Worm (Caenorhabditis elegans): ENCODE measurements around the gene F26G1.11.
A peak's percentile ranks its signal among the peaks of the same experiment; 100 is the strongest.

Gene F26G1.11

DNA sequence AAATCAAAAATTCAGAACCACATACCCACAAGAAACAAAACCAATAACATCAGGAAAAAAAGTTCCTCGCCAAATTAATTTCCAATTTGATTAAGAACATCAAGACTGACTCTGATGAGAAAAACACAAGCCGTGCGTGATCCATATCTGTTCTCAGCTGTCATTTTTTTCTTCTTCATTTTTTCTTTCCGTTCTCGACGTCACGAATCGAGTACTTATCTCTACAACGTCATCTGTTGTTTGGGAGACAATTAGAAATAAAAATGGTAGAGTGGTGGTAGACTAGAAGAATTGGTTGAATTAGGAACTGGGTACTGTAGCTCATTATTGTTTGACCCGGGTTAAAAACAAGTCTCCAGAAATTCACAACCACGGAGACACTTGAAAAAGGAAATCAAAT is 15.9 kb upstream of the F26G1.11 start:
- no peak for TF ChIP-seq unc-130 (GFP tag; optimal IDR thresholded peaks at IDR 0.05)
- peak; percentile 6 for TF ChIP-seq ztf-26 (tag; optimal IDR thresholded peaks at IDR 0.05)

DNA sequence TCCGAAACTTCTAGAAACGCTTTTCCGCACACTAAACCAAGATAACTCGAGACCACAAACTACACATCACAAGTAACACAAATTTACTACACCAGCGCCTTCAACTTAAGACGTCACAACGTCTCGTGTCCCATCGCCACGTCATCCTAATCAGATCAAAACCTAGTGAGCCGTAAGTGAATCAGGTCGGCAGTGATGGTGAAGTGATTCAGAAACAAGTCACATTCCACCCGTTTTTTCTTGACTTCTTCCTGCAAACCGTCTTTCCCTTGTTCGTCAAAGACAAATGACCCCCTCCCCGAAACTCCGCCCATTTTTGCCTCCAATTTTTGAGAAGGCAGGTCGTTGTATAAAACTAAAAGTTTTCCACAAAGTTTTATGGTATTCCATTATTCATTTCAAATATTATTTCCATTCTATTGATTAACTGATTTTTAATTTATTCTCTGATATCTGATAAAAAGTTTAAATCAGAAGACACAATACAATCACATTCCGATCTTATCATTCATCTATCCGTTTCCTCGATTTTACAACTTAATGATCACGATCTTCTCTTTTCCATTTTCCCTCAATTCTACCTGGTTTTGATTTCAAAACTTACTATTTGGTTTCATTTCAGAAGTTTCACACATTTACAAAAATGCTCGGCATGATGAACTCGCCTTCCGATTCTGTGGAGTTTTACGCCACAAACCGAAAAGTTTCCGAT is 14.2 kb upstream of the F26G1.11 start, which contains the start of gene F26G1.2:
F26G1.2 (plus strand) TSS at position 508 of the 712 bp plus-strand sequence.
- no peak for TF ChIP-seq ekl-4 (GFP tag; IDR thresholded peaks at IDR 0.05)
- peak; percentile 11 for TF ChIP-seq ztf-26 (tag; optimal IDR thresholded peaks at IDR 0.05)
- peak; percentile 47; the same call in 1 of the 2 replicates for TF ChIP-seq lin-26 (GFP tag; IDR thresholded peaks at IDR 0.05)

DNA sequence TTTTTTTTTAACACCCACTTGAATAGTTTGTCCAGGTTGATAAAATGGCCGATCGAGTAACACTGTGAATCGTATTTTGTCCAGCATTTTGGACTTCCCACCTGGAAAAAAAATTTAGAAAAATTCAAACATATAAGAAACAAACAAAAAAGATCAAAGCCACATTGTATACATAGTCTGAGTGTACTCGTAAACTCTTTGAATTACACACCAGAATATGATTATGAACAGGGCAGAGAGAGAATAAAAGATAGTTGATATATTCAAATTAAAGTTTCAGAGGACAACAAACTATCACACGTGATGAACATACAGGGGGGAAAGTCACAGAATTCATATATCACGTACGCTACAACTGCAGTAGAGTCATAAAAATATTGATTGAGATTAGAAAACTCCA is 10.7 kb upstream of the F26G1.11 start, which contains the start of gene ttm-2:
ttm-2 (minus strand) TSS at position 101 of the 400 bp plus-strand sequence.
- no peak for TF ChIP-seq efl-1 (GFP tag; optimal IDR thresholded peaks at IDR 0.05)
- no peak for TF ChIP-seq Y67H2A.10 (GFP tag; conservative IDR thresholded peaks at IDR 0.05)
- TF ChIP-seq bed-2 (GFP tag; IDR thresholded peaks at IDR 0.05): no peak
- no peak for TF ChIP-seq sptf-2 (GFP tag; optimal IDR thresholded peaks at IDR 0.05)
- no peak for TF ChIP-seq lin-40 (tag; optimal IDR thresholded peaks at IDR 0.05)
- no peak for TF ChIP-seq ceh-27 (GFP tag; optimal IDR thresholded peaks at IDR 0.05)
- TF ChIP-seq pha-4 (tag; optimal IDR thresholded peaks at IDR 0.05): no peak
- TF ChIP-seq sdz-38 (tag; optimal IDR thresholded peaks at IDR 0.05): no peak
- no peak for TF ChIP-seq atf-7 (tag; optimal IDR thresholded peaks at IDR 0.05)
- TF ChIP-seq Y56A3A.18 (GFP tag; IDR thresholded peaks at IDR 0.05): no peak
- TF ChIP-seq snpc-1.1 (tag; optimal IDR thresholded peaks at IDR 0.05; ENCODE audit: insufficient read depth): no peak
- no peak for TF ChIP-seq athp-1 (tag; optimal IDR thresholded peaks at IDR 0.05)

DNA sequence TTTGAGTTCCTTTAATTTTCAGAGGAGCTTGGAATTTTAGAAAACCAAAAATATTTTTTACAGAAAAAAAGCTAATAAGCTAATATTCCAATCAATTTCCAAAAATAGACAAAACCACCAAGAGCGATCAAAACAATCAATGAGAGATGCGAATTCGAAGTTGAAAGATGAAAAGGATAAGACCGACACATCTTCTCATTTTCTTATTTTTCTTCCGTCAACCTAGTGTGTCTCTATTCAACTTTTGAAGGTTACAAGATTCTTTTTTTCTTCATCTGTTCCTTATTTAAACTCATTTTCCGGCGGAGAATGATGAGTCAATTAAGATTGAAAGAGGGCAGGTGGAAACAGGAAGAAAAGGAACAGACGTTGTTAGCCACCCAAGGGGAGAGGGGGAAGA is 9.3 kb upstream of the F26G1.11 start:
- TF ChIP-seq lin-54 (GFP tag; optimal IDR thresholded peaks at IDR 0.05) (no peak), die-1 (tag; optimal IDR thresholded peaks at IDR 0.05) (no peak), ztf-22 (GFP tag; optimal IDR thresholded peaks at IDR 0.05) (no peak), chd-7 (tag; optimal IDR thresholded peaks at IDR 0.05) (no peak), F57C9.4 (tag; optimal IDR thresholded peaks at IDR 0.05) (no peak), lsl-1 (GFP tag; optimal IDR thresholded peaks at IDR 0.05) (no peak), sea-2 (GFP tag; IDR thresholded peaks at IDR 0.05) (no peak)

DNA sequence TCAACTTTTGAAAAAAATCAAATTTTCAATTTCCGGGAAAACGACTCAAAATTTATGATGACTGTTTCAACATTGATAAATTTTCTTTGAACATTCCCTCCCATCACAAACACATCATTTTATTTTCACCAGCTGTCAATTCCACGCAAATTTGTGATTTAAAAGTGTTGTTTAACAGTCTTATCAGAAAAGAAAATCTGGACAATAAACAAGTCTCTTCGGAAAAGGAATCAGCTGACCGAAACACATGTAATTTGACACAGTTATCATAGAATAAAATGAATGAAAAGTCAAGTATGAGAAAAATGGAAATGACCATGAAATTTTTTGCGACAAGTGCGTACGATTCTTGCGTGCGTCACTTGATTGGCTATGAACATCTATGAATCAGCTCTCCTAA is 7.8 kb upstream of the F26G1.11 start:
- peak; percentile 51 for TF ChIP-seq atf-7 (tag; optimal IDR thresholded peaks at IDR 0.05)
- peak; percentile 85 for TF ChIP-seq nhr-80 (tag; optimal IDR thresholded peaks at IDR 0.05)
- no peak for TF ChIP-seq nhr-90 (tag; optimal IDR thresholded peaks at IDR 0.05)
- TF ChIP-seq lsl-1 (GFP tag; optimal IDR thresholded peaks at IDR 0.05): no peak
- peak; percentile 34 for TF ChIP-seq tbp1 (GFP tag; optimal IDR thresholded peaks at IDR 0.05)
- TF ChIP-seq let-607 (tag; optimal IDR thresholded peaks at IDR 0.05): peak; percentile 9 to 38
- TF ChIP-seq mxl-1 (tag; optimal IDR thresholded peaks at IDR 0.05): no peak
- TF ChIP-seq dox-1 (GFP tag; IDR thresholded peaks at IDR 0.05): peak; percentile 26; the same call in 1 of the 2 replicates
- peak; percentile 54 for TF ChIP-seq ztf-22 (GFP tag; optimal IDR thresholded peaks at IDR 0.05)
- TF ChIP-seq die-1 (tag; optimal IDR thresholded peaks at IDR 0.05): no peak
- TF ChIP-seq unc-62 (GFP tag; optimal IDR thresholded peaks at IDR 0.05): peak; percentile 96
- TF ChIP-seq ets-4 (GFP tag; optimal IDR thresholded peaks at IDR 0.05): peak; percentile 76
- TF ChIP-seq B0261.1 (tag; optimal IDR thresholded peaks at IDR 0.05): no peak

All from whole organism, young adult.